Fruit fly (Drosophila melanogaster) whole organism, embryonic: ENCODE results near the gene Gld2.

Source experiments
- B-H1 ChIP-seq: fragments of 200-800 bp; sonication (Bioruptor generic); IDR thresholded peaks from 3 replicates; pipeline ENCODE4 v1.3.6; 2022; ENCODE audit warnings: missing biosample characterization, missing genetic modification characterization
- CG8478 ChIP-seq: fragments of >200 bp; optimal IDR thresholded peaks from 2 replicates; lab custom pipeline; 2018
- H15 ChIP-seq: fragments of 200-800 bp; sonication (Bioruptor generic); IDR thresholded peaks from 3 replicates; pipeline ENCODE4 v1.3.6; 2022; ENCODE audit warnings: missing biosample characterization, missing genetic modification characterization
- MESR4 ChIP-seq: fragments of 200-800 bp; sonication (Bioruptor generic); optimal IDR thresholded peaks from 2 replicates; lab custom pipeline; 2018; ENCODE audit warnings: missing biosample characterization, mild to moderate bottlenecking, missing genetic modification characterization, moderate library complexity
- NC2β ChIP-seq: fragments of 200-800 bp; sonication (Bioruptor generic); optimal IDR thresholded peaks from 2 replicates; lab custom pipeline; 2016; ENCODE audit warnings: missing biosample characterization, missing genetic modification characterization
- bab2 ChIP-seq: fragments of 200-800 bp; sonication (Bioruptor generic); optimal IDR thresholded peaks from 2 replicates; lab custom pipeline; 2016; ENCODE audit warnings: missing biosample characterization, missing genetic modification characterization
- btn ChIP-seq: fragments of 200-800 bp; sonication (Bioruptor generic); optimal IDR thresholded peaks from 2 replicates; lab custom pipeline; 2016; ENCODE audit warnings: missing biosample characterization, missing genetic modification characterization
- dati ChIP-seq: fragments of 200-800 bp; sonication (Bioruptor generic); IDR thresholded peaks from 2 replicates; pipeline ENCODE4 v1.3.6; 2022; ENCODE audit warnings: missing biosample characterization, missing genetic modification characterization

- TF ChIP-seq B-H1 (GFP tag; lab: Robert Waterston, UW) (no peak), H15 (GFP tag; lab: Robert Waterston, UW) (no peak), MESR4 (GFP tag; lab: Kevin White, UChicago) (no peak), NC2β (GFP tag; lab: Kevin White, UChicago) (no peak), btn (GFP tag; lab: Kevin White, UChicago) (no peak), CG8478 (lab: Kevin White, UChicago) (no peak), bab2 (GFP tag; lab: Kevin White, UChicago) (no peak), dati (GFP tag; lab: Robert Waterston, UW) (no peak)
Measured at dm6 chr3R:22199391-22199940, 12.2 kb upstream of the Gld2 start.
